Fruit fly (Drosophila melanogaster): ENCODE data around the gene Regnase-1.

The Regnase-1 gene

dm6 chr3R:20031043-20031763 is 4.7 kb downstream of the Regnase-1 start, which contains the start of gene trem (continued):
- peak; percentile 75 for TF ChIP-seq klu (GFP tag; IDR thresholded peaks at IDR 0.05)
- TF ChIP-seq CG4282 (GFP tag; optimal IDR thresholded peaks at IDR 0.05), result no peak
- TF ChIP-seq Hey (tag; optimal IDR thresholded peaks at IDR 0.05), result no peak
- peak; percentile 51 for TF ChIP-seq CG18764 (GFP tag; optimal IDR thresholded peaks at IDR 0.05)
- TF ChIP-seq al (GFP tag; IDR thresholded peaks at IDR 0.05), result peak; percentile 69
- peak; percentile 27 for TF ChIP-seq Hmx (GFP tag; optimal IDR thresholded peaks at IDR 0.05)
- peak; percentile 85 for TF ChIP-seq CG4404 (GFP tag; IDR thresholded peaks at IDR 0.05)
- peak; percentile 61 for TF ChIP-seq unpg (GFP tag; optimal IDR thresholded peaks at IDR 0.05)
- peak; percentile 27 for TF ChIP-seq Lhr (GFP tag; optimal IDR thresholded peaks at IDR 0.05)
- TF ChIP-seq Ada2b (GFP tag; IDR thresholded peaks at IDR 0.05), result peak; percentile 39
- TF ChIP-seq CG11398 (GFP tag; optimal IDR thresholded peaks at IDR 0.05), result no peak
- peak; percentile 79 for TF ChIP-seq trem (tag; optimal IDR thresholded peaks at IDR 0.05)
- no peak for TF ChIP-seq chinmo (GFP tag; IDR thresholded peaks at IDR 0.05; ENCODE audit: partially characterized antibody)
- TF ChIP-seq Ptx1 (GFP tag; IDR thresholded peaks at IDR 0.05), result peak; percentile 80
- peak; percentile 92 for TF ChIP-seq CoRest (tag; optimal IDR thresholded peaks at IDR 0.05)
- TF ChIP-seq HmgZ (tag; optimal IDR thresholded peaks at IDR 0.05), result peak; percentile 18
- no peak for TF ChIP-seq ftz-f1 (GFP tag; optimal IDR thresholded peaks at IDR 0.05)
- no peak for TF ChIP-seq chm (GFP tag; IDR thresholded peaks at IDR 0.05)
- peak; percentile 54 for TF ChIP-seq CG11723 (GFP tag; optimal IDR thresholded peaks at IDR 0.05)
- TF ChIP-seq sima (GFP tag; optimal IDR thresholded peaks at IDR 0.05), result no peak
- no peak; the same call in 1 of the 2 replicates for TF ChIP-seq Awh (GFP tag; IDR thresholded peaks at IDR 0.05)
- no peak for TF ChIP-seq CG11696 (GFP tag; IDR thresholded peaks at IDR 0.05)
- TF ChIP-seq CG7745 (tag; optimal IDR thresholded peaks at IDR 0.05), result no peak
- peak; percentile 74 for TF ChIP-seq CG11456 (GFP tag; IDR thresholded peaks at IDR 0.05)
- TF ChIP-seq CG12155 (GFP tag; optimal IDR thresholded peaks at IDR 0.05), result peak; percentile 74
- TF ChIP-seq CG11247 (GFP tag; IDR thresholded peaks at IDR 0.05), result peak; percentile 61
- TF ChIP-seq Sry-δ (GFP tag; optimal IDR thresholded peaks at IDR 0.05), result no peak
- TF ChIP-seq nerfin-1 (tag; optimal IDR thresholded peaks at IDR 0.05), result peak; percentile 62
- peak; percentile 58 for TF ChIP-seq dpn (GFP tag; optimal IDR thresholded peaks at IDR 0.05)
- TF ChIP-seq tx (GFP tag; optimal IDR thresholded peaks at IDR 0.05), result no peak
- no peak for TF ChIP-seq mld (GFP tag; IDR thresholded peaks at IDR 0.05; ENCODE audit: partially characterized antibody)
- peak; percentile 8 for TF ChIP-seq Fer1 (GFP tag; optimal IDR thresholded peaks at IDR 0.05)
- TF ChIP-seq H2.0 (GFP tag; IDR thresholded peaks at IDR 0.05), result peak; percentile 50
- no peak for TF ChIP-seq Stat92E (GFP tag; optimal IDR thresholded peaks at IDR 0.05)
- TF ChIP-seq Lim3 (GFP tag; IDR thresholded peaks at IDR 0.05), result no peak; the same call in 1 of the 2 replicates
- peak; percentile 67 for TF ChIP-seq E2f1 (GFP tag; IDR thresholded peaks at IDR 0.05)
- TF ChIP-seq eyg (GFP tag; optimal IDR thresholded peaks at IDR 0.05), result no peak
- no peak for TF ChIP-seq gt (GFP tag; IDR thresholded peaks at IDR 0.05)
- TF ChIP-seq Doc3 (GFP tag; IDR thresholded peaks at IDR 0.05; ENCODE audit: partially characterized antibody), result no peak
- TF ChIP-seq dmrt11E (tag; optimal IDR thresholded peaks at IDR 0.05), result peak; percentile 81
- TF ChIP-seq cato (GFP tag; optimal IDR thresholded peaks at IDR 0.05; ENCODE audit: borderline replicate concordance), result peak; percentile 73
- TF ChIP-seq schlank (tag; optimal IDR thresholded peaks at IDR 0.05), result no peak
- no peak for TF ChIP-seq crc (GFP tag; optimal IDR thresholded peaks at IDR 0.05)
- peak; percentile 66 for TF ChIP-seq lilli (GFP tag; optimal IDR thresholded peaks at IDR 0.05)
- no peak for TF ChIP-seq bowl (GFP tag; IDR thresholded peaks at IDR 0.05)
- TF ChIP-seq pb (GFP tag; optimal IDR thresholded peaks at IDR 0.05), result no peak
- no peak for TF ChIP-seq zf30C (GFP tag; optimal IDR thresholded peaks at IDR 0.05)
- TF ChIP-seq lmd (GFP tag; IDR thresholded peaks at IDR 0.05), result peak; percentile 71
- TF ChIP-seq CG6765 (GFP tag; optimal IDR thresholded peaks at IDR 0.05), result peak; percentile 19
- no peak for TF ChIP-seq zen2 (GFP tag; IDR thresholded peaks at IDR 0.05; ENCODE audit: partially characterized antibody)
